Fruit fly (Drosophila melanogaster): ENCODE data around the gene Cyp6d5.

dm6 chr3R:14041647-14042046 is 12.6 kb downstream of the Cyp6d5 start:
- TF ChIP-seq ttk (optimal IDR thresholded peaks at IDR 0.05) (no peak), insv (optimal IDR thresholded peaks at IDR 0.05) (no peak), h (optimal IDR thresholded peaks at IDR 0.05) (no peak), psq (optimal IDR thresholded peaks at IDR 0.05) (no peak), Myc (optimal IDR thresholded peaks at IDR 0.05) (no peak), Sin3A (optimal IDR thresholded peaks at IDR 0.05) (no peak)
